Worm (Caenorhabditis elegans): ENCODE measurements around the gene K07F5.12.

DNA sequence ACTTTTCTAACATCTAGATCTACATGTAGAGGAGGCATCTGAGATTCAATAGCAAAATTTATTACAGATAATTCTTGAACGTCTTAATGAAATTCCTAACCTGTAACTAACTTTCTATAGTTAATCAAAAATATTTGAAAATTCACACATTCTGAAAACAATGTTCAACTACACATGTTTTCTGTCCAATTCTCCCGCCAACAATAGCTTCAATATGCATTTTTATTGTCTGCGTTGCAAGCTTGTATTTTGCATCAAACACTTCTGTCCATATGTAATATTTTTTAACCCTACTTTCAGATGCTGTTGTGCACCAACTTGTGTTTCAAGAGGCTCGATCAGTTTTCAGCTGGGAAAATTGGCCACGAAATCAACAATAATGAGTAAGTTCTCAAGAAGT is 42.9 kb downstream of the K07F5.12 start, which contains the start of gene tbc-3:
- TF ChIP-seq mes-2 (tag; optimal IDR thresholded peaks at IDR 0.05; ENCODE audit: poor library complexity, severe bottlenecking) (no peak), nhr-76 (tag; optimal IDR thresholded peaks at IDR 0.05) (no peak), egl-43 (GFP tag; IDR thresholded peaks at IDR 0.05) (no peak), lin-15B (tag; optimal IDR thresholded peaks at IDR 0.05) (no peak), zag-1 (tag; optimal IDR thresholded peaks at IDR 0.05) (no peak), tra-1 (GFP tag; IDR thresholded peaks at IDR 0.05) (no peak), unc-62 (GFP tag; optimal IDR thresholded peaks at IDR 0.05 in 1 of 2) (no peak), unc-62 (tag; optimal IDR thresholded peaks at IDR 0.05) (no peak), hlh-30 (tag; optimal IDR thresholded peaks at IDR 0.05; ENCODE audit: insufficient read depth) (no peak), F26F4.8 (GFP tag; conservative IDR thresholded peaks at IDR 0.05) (no peak), daf-19 (GFP tag; conservative IDR thresholded peaks at IDR 0.05) (no peak), nhr-102 (tag; optimal IDR thresholded peaks at IDR 0.05) (no peak)
